Fruit fly (Drosophila melanogaster) whole organism, embryonic: ENCODE results near the gene CG16719.

ENCODE experiments used
- Adf1 ChIP-seq: fragments of 200-800 bp; sonication (Bioruptor generic); IDR thresholded peaks from 2 replicates; pipeline ENCODE4 v1.3.6; 2022; ENCODE audit warnings: missing biosample characterization, missing genetic modification characterization
- B-H1 ChIP-seq: fragments of 200-800 bp; sonication (Bioruptor generic); IDR thresholded peaks from 3 replicates; pipeline ENCODE4 v1.3.6; 2022; ENCODE audit warnings: missing biosample characterization, missing genetic modification characterization
- CG1024 ChIP-seq: fragments of 200-800 bp; sonication (Bioruptor generic); IDR thresholded peaks from 2 replicates; pipeline ENCODE4 v1.3.6; 2022; ENCODE audit warnings: missing biosample characterization, missing genetic modification characterization
- CG10274 ChIP-seq: fragments of 200-800 bp; sonication (Bioruptor generic); optimal IDR thresholded peaks from 3 replicates; lab custom pipeline; 2017; ENCODE audit warnings: missing biosample characterization, mild to moderate bottlenecking, missing genetic modification characterization
- CG10431 ChIP-seq: fragments of 200-800 bp; sonication (Bioruptor generic); optimal IDR thresholded peaks from 3 replicates; lab custom pipeline; 2018; ENCODE audit warnings: missing biosample characterization, mild to moderate bottlenecking, missing genetic modification characterization
- CG10959 ChIP-seq: fragments of 200-800 bp; sonication (Bioruptor generic); IDR thresholded peaks from 2 replicates; pipeline ENCODE4 v1.3.6; 2022; ENCODE audit warnings: missing biosample characterization, missing genetic modification characterization
- CG11247 ChIP-seq: fragments of 200-800 bp; sonication (Bioruptor generic); IDR thresholded peaks from 2 replicates; pipeline ENCODE4 v1.3.6; 2022; ENCODE audit warnings: missing biosample characterization, missing genetic modification characterization
- CG11398 ChIP-seq: fragments of 200-800 bp; sonication (Bioruptor generic); optimal IDR thresholded peaks from 2 replicates; lab custom pipeline; 2016; ENCODE audit warnings: missing biosample characterization, missing genetic modification characterization
- CG12071 ChIP-seq: fragments of 200-800 bp; sonication (Bioruptor generic); optimal IDR thresholded peaks from 3 replicates; lab custom pipeline; 2018; ENCODE audit warnings: missing biosample characterization, mild to moderate bottlenecking, missing genetic modification characterization
- CG12769 ChIP-seq: fragments of 200-800 bp; sonication (Bioruptor generic); optimal IDR thresholded peaks from 2 replicates; lab custom pipeline; 2019; ENCODE audit warnings: missing biosample characterization, mild to moderate bottlenecking, missing genetic modification characterization, moderate library complexity
- CG14441 ChIP-seq: fragments of 200-800 bp; sonication (Bioruptor generic); IDR thresholded peaks from 2 replicates; pipeline ENCODE4 v1.3.6; 2022; ENCODE audit warnings: missing biosample characterization, missing genetic modification characterization
- CG14667 ChIP-seq: fragments of 200-800 bp; sonication (Bioruptor generic); IDR thresholded peaks from 2 replicates; pipeline ENCODE4 v1.3.6; 2022; ENCODE audit warnings: missing biosample characterization, missing genetic modification characterization
- CG16863 ChIP-seq: fragments of 200-800 bp; sonication (Bioruptor generic); optimal IDR thresholded peaks from 3 replicates; lab custom pipeline; 2016; ENCODE audit warnings: missing biosample characterization, missing genetic modification characterization
- CG17359 ChIP-seq: fragments of 200-800 bp; sonication (Bioruptor generic); optimal IDR thresholded peaks from 3 replicates; lab custom pipeline; 2018; ENCODE audit warnings: missing biosample characterization, mild to moderate bottlenecking, missing genetic modification characterization, moderate library complexity
- CG18262 ChIP-seq: fragments of 200-800 bp; optimal IDR thresholded peaks from 3 replicates; lab custom pipeline; 2019; ENCODE audit warnings: missing biosample characterization, mild to moderate bottlenecking, missing genetic modification characterization, moderate library complexity
- CG2678 ChIP-seq: fragments of 200-800 bp; sonication (Bioruptor generic); optimal IDR thresholded peaks from 3 replicates; lab custom pipeline; 2019; ENCODE audit warnings: missing biosample characterization, mild to moderate bottlenecking, missing genetic modification characterization, moderate library complexity
- CG6654 ChIP-seq: fragments of 200-800 bp; sonication (Bioruptor generic); optimal IDR thresholded peaks from 2 replicates; lab custom pipeline; 2017; ENCODE audit warnings: missing biosample characterization, mild to moderate bottlenecking, missing genetic modification characterization
- CG7963 ChIP-seq: fragments of 200-800 bp; sonication (Bioruptor generic); IDR thresholded peaks from 3 replicates; pipeline ENCODE4 v1.3.6; 2022; ENCODE audit warnings: missing biosample characterization, missing genetic modification characterization; ENCODE audit not compliant: partially characterized antibody
- CG8478 ChIP-seq: fragments of >200 bp; optimal IDR thresholded peaks from 2 replicates; lab custom pipeline; 2018
- CG9215 ChIP-seq: fragments of 200-800 bp; sonication (Bioruptor generic); IDR thresholded peaks from 2 replicates; pipeline ENCODE4 v1.3.6; 2022; ENCODE audit warnings: missing biosample characterization, missing genetic modification characterization
- CG9437 ChIP-seq: fragments of 200-800 bp; sonication (Bioruptor generic); optimal IDR thresholded peaks from 2 replicates; lab custom pipeline; 2018; ENCODE audit warnings: missing biosample characterization, mild to moderate bottlenecking, missing genetic modification characterization
- CG9797 ChIP-seq: fragments of 200-800 bp; sonication (Bioruptor generic); optimal IDR thresholded peaks from 3 replicates; lab custom pipeline; 2018; ENCODE audit warnings: missing biosample characterization, mild to moderate bottlenecking, missing genetic modification characterization
- Dad ChIP-seq: fragments of 200-800 bp; sonication (Bioruptor generic); optimal IDR thresholded peaks from 3 replicates; lab custom pipeline; 2016; ENCODE audit warnings: missing biosample characterization, missing genetic modification characterization
- Dfd ChIP-seq, 2 experiments: fragments of >200 bp; optimal IDR thresholded peaks; 2 replicates each; lab custom pipeline; 2017; ENCODE audit warnings: missing biosample characterization in 2 of 2, missing genetic modification characterization in 2 of 2
- Drgx ChIP-seq: fragments of 200-800 bp; sonication (Bioruptor generic); IDR thresholded peaks from 2 replicates; pipeline ENCODE4 v1.3.6; 2022; ENCODE audit warnings: missing biosample characterization, missing genetic modification characterization
- E2f2 ChIP-seq: fragments of 200-800 bp; sonication (Bioruptor generic); IDR thresholded peaks from 2 replicates; pipeline ENCODE4 v1.3.6; 2022; ENCODE audit warnings: missing biosample characterization, missing genetic modification characterization
- Ets65A ChIP-seq: fragments of 200-800 bp; sonication (Bioruptor generic); peaks from one replicate; lab custom pipeline; 2016; ENCODE audit warnings: missing biosample characterization, missing genetic modification characterization
- Ets97D ChIP-seq: fragments of 200-800 bp; sonication (Bioruptor generic); optimal IDR thresholded peaks from 3 replicates; lab custom pipeline; 2016; ENCODE audit warnings: missing biosample characterization, missing genetic modification characterization
- HLH3B ChIP-seq: fragments of 200-800 bp; sonication (Bioruptor generic); IDR thresholded peaks from 2 replicates; pipeline ENCODE4 v1.3.6; 2022; ENCODE audit warnings: missing biosample characterization, missing genetic modification characterization
- HmgD ChIP-seq: fragments of 200-800 bp; sonication (Bioruptor generic); optimal IDR thresholded peaks from 3 replicates; lab custom pipeline; 2016; ENCODE audit warnings: missing biosample characterization, missing genetic modification characterization
- Hr3 ChIP-seq: fragments of 200-800 bp; sonication (Bioruptor generic); optimal IDR thresholded peaks from 3 replicates; lab custom pipeline; 2016; ENCODE audit warnings: missing biosample characterization, missing genetic modification characterization
- Jarid2 ChIP-seq: fragments of 200-800 bp; sonication (Bioruptor generic); optimal IDR thresholded peaks from 3 replicates; lab custom pipeline; 2017; ENCODE audit warnings: mild to moderate bottlenecking, missing biosample characterization, missing genetic modification reagents, missing genetic modification characterization
- Neu2 ChIP-seq: fragments of 200-800 bp; sonication (Bioruptor generic); optimal IDR thresholded peaks from 3 replicates; lab custom pipeline; 2016; ENCODE audit warnings: missing biosample characterization, missing genetic modification characterization, borderline replicate concordance
- Nf-YC ChIP-seq: fragments of 200-800 bp; optimal IDR thresholded peaks from 3 replicates; lab custom pipeline; 2019; ENCODE audit warnings: missing biosample characterization, mild to moderate bottlenecking, missing genetic modification characterization, moderate library complexity
- Ssrp ChIP-seq: fragments of 200-800 bp; sonication (Bioruptor generic); optimal IDR thresholded peaks from 2 replicates; lab custom pipeline; 2018; ENCODE audit warnings: missing biosample characterization, mild to moderate bottlenecking, missing genetic modification characterization, moderate library complexity
- Stat92E ChIP-seq, 3 experiments: fragments of >200 bp in 2 of 3; fragments of 200-800 bp in 1 of 3; sonication (Bioruptor generic) in 1 of 3; optimal IDR thresholded peaks; 2 replicates each; lab custom pipeline; 2017 to 2019; ENCODE audit warnings: missing biosample characterization in 3 of 3, missing genetic modification characterization in 3 of 3, mild to moderate bottlenecking in 1 of 3, moderate library complexity in 1 of 3
- btn ChIP-seq: fragments of 200-800 bp; sonication (Bioruptor generic); optimal IDR thresholded peaks from 2 replicates; lab custom pipeline; 2016; ENCODE audit warnings: missing biosample characterization, missing genetic modification characterization
- chinmo ChIP-seq: fragments of 200-800 bp; sonication (Bioruptor generic); IDR thresholded peaks from 4 replicates; pipeline ENCODE4 v1.3.6; 2022; ENCODE audit warnings: missing biosample characterization, missing genetic modification characterization; ENCODE audit not compliant: partially characterized antibody
- h ChIP-seq: fragments of >200 bp; optimal IDR thresholded peaks from 2 replicates; lab custom pipeline; 2017
- lola ChIP-seq, 3 experiments: fragments of >200 bp in 2 of 3; fragments of 200-800 bp in 1 of 3; sonication (Bioruptor generic) in 1 of 3; optimal IDR thresholded peaks; 2 replicates each; lab custom pipeline; 2017 to 2019; ENCODE audit warnings: missing biosample characterization in 3 of 3, missing genetic modification characterization in 3 of 3, mild to moderate bottlenecking in 1 of 3, moderate library complexity in 1 of 3
- maf-S ChIP-seq: fragments of 200-800 bp; sonication (Bioruptor generic); optimal IDR thresholded peaks from 2 replicates; lab custom pipeline; 2016; ENCODE audit warnings: missing biosample characterization, missing genetic modification characterization
- nerfin-1 ChIP-seq: fragments of 200-800 bp; sonication (Bioruptor generic); optimal IDR thresholded peaks from 3 replicates; lab custom pipeline; 2019; ENCODE audit warnings: missing biosample characterization, mild to moderate bottlenecking, missing genetic modification characterization, moderate library complexity
- pb ChIP-seq: fragments of 200-800 bp; sonication (Bioruptor generic); optimal IDR thresholded peaks from 3 replicates; lab custom pipeline; 2016; ENCODE audit warnings: missing biosample characterization, missing genetic modification characterization
- peb ChIP-seq: fragments of 200-800 bp; sonication (Bioruptor generic); IDR thresholded peaks from 2 replicates; pipeline ENCODE4 v1.3.6; 2022; ENCODE audit warnings: missing biosample characterization, missing genetic modification characterization
- seq ChIP-seq: fragments of 200-800 bp; sonication (Bioruptor generic); IDR thresholded peaks from 2 replicates; pipeline ENCODE4 v1.3.6; 2022; ENCODE audit warnings: missing biosample characterization, missing genetic modification characterization
- so ChIP-seq: fragments of 200-800 bp; sonication (Bioruptor generic); IDR thresholded peaks from 3 replicates; pipeline ENCODE4 v1.3.6; 2022; ENCODE audit warnings: missing biosample characterization, missing genetic modification characterization
- sqz ChIP-seq: fragments of 200-800 bp; sonication (Bioruptor generic); optimal IDR thresholded peaks from 3 replicates; lab custom pipeline; 2018; ENCODE audit warnings: missing biosample characterization, mild to moderate bottlenecking, missing genetic modification characterization
- tio ChIP-seq: fragments of 200-800 bp; sonication (Bioruptor generic); optimal IDR thresholded peaks from 2 replicates; lab custom pipeline; 2017; ENCODE audit warnings: missing biosample characterization, missing genetic modification characterization, inconsistent platforms
- yki ChIP-seq: fragments of >200 bp; optimal IDR thresholded peaks from 3 replicates; lab custom pipeline; 2018
- zfh2 ChIP-seq: fragments of 200-800 bp; sonication (Bioruptor generic); optimal IDR thresholded peaks from 2 replicates; lab custom pipeline; 2016; ENCODE audit warnings: missing biosample characterization, missing genetic modification characterization

The CG16719 gene

DNA sequence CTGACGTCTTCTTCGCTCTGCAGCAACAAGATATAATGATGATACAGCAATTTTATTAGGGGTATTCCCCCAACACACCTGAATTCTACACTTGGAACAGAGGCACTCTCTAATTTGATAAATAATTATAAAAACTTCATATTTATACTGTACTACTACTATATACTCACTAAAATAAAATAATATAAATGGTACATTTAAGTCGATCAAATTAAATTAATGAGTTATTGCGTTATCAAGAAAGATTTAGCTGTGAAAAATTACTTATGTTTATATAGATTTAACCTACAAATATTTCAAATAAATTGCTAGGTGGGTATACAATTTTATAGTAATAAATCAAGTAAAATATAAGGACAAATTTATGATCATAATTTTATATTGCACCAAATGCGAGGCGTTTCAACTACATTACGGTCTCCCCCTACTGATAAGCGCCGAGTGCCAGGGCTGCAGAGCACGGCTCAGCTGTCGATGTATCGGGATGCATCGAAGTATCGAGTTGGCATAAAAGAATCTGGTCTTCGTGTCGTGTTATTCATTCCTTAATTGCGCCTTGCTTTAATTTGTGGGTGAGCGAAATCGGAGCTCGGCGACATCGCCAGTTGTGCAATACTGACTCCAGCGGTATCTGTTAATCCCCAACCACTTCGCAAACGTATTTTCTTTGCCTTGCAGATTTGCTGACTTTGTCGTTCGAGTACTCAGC is 29.0 kb downstream of the CG16719 start, which contains the start of gene vsg (continued):
- TF ChIP-seq peb (GFP tag; lab: Robert Waterston, UW) (0 out of 2 replicates have a peak, but pooled peaks have one; percentile 16), h (lab: Kevin White, UChicago) (no peak), CG9797 (peak; percentile 54), E2f2 (GFP tag; lab: Robert Waterston, UW) (0 out of 2 replicates have a peak, but pooled peaks have one; percentile 31), Hr3 (GFP tag; lab: Kevin White, UChicago) (peak; percentile 90), Nf-YC (peak; percentile 85), CG7963 (peak; percentile 84), CG14667 (GFP tag; lab: Robert Waterston, UW) (peak; percentile 63), CG10274 (GFP tag; lab: Kevin White, UChicago) (no peak), pb (GFP tag; lab: Kevin White, UChicago) (no peak), CG9215 (peak; percentile 85), so (GFP tag; lab: Robert Waterston, UW) (no peak), CG12071 (GFP tag; lab: Kevin White, UChicago) (no peak), HmgD (GFP tag; lab: Kevin White, UChicago) (peak; percentile 39), CG14441 (GFP tag; lab: Robert Waterston, UW) (peak; percentile 50), tio (GFP tag; lab: Kevin White, UChicago) (no peak), sqz (GFP tag; lab: Kevin White, UChicago) (no peak), B-H1 (GFP tag; lab: Robert Waterston, UW) (no peak; the same call in 2 of the 3 replicates), CG17359 (tag; lab: Kevin White, UChicago) (peak; percentile 71), CG6654 (GFP tag; lab: Kevin White, UChicago) (peak; percentile 53), CG16863 (peak; percentile 74), Dad (GFP tag; lab: Kevin White, UChicago) (no peak), HLH3B (peak; percentile 61; the same call in 1 of the 2 replicates), CG11247 (GFP tag; lab: Robert Waterston, UW) (no peak; the same call in 1 of the 2 replicates), Stat92E (GFP tag; optimal IDR thresholded peaks at IDR 0.05; lab: Kevin White, UChicago) (no peak), CG10431 (GFP tag; lab: Kevin White, UChicago) (peak; percentile 49), zfh2 (GFP tag; lab: Kevin White, UChicago) (peak; percentile 67), CG12769 (tag; lab: Kevin White, UChicago) (no peak), btn (no peak), Drgx (GFP tag; lab: Robert Waterston, UW) (peak; percentile 36; the same call in 1 of the 2 replicates), CG18262 (tag; lab: Kevin White, UChicago) (peak; percentile 90), maf-S (GFP tag; lab: Kevin White, UChicago) (peak; percentile 38), CG11398 (GFP tag; lab: Kevin White, UChicago) (no peak), chinmo (peak; percentile 95; the same call in 3 of the 4 replicates), seq (GFP tag; lab: Robert Waterston, UW) (no peak; the same call in 1 of the 2 replicates), CG2678 (tag; lab: Kevin White, UChicago) (peak; percentile 90), nerfin-1 (tag; lab: Kevin White, UChicago) (peak; percentile 80), Ets65A (GFP tag; lab: Kevin White, UChicago) (peak; percentile 95), Jarid2 (GFP tag; lab: Kevin White, UChicago) (no peak), CG10959 (GFP tag; lab: Robert Waterston, UW) (no peak), yki (lab: Kevin White, UChicago) (no peak), Ets97D (GFP tag; lab: Kevin White, UChicago) (peak; percentile 29), Ssrp (tag; lab: Kevin White, UChicago) (peak; percentile 86), Neu2 (no peak), lola (GFP tag; optimal IDR thresholded peaks at IDR 0.05; lab: Kevin White, UChicago) (peak in 1 of 3 experiments; percentile 91), CG8478 (lab: Kevin White, UChicago) (no peak), Adf1 (GFP tag; lab: Robert Waterston, UW) (no peak; the same call in none of the 2 replicates), CG9437 (GFP tag; lab: Kevin White, UChicago) (peak; percentile 87), CG1024 (GFP tag; lab: Robert Waterston, UW) (no peak; the same call in 1 of the 2 replicates), Dfd (GFP tag; optimal IDR thresholded peaks at IDR 0.05; lab: Kevin White, UChicago) (no peak)
